Fruit fly (Drosophila melanogaster) whole organism, wandering third instar larva: ENCODE results near the gene Ide.
A peak's percentile ranks its signal among the peaks of the same experiment; 100 is the strongest.

ENCODE experiments used
- Hnf4 ChIP-seq: fragments of 200-800 bp; sonication (Bioruptor generic); optimal IDR thresholded peaks from 2 replicates; lab custom pipeline; 2016; ENCODE audit warnings: missing biosample characterization, mild to moderate bottlenecking, missing genetic modification characterization
- Sp1 ChIP-seq: fragments of 200-800 bp; sonication (Bioruptor generic); optimal IDR thresholded peaks from 3 replicates; lab custom pipeline; 2019; ENCODE audit warnings: missing biosample characterization, mild to moderate bottlenecking, missing genetic modification characterization, moderate library complexity
- dsf ChIP-seq: sonication (Bioruptor generic); optimal IDR thresholded peaks from 2 replicates; lab custom pipeline; 2016; ENCODE audit warnings: missing biosample characterization, missing genetic modification characterization, borderline replicate concordance
- fru ChIP-seq: fragments of 200-800 bp; sonication (Bioruptor generic); optimal IDR thresholded peaks from 3 replicates; lab custom pipeline; 2016; ENCODE audit warnings: missing biosample characterization, mild to moderate bottlenecking, missing genetic modification characterization
- pan ChIP-seq: fragments of >200 bp; optimal IDR thresholded peaks from 2 replicates; lab custom pipeline; 2017
- usp ChIP-seq: fragments of >200 bp; optimal IDR thresholded peaks from 2 replicates; lab custom pipeline; 2017; ENCODE audit warnings: missing biosample characterization, missing genetic modification characterization

dm6 chr3L:20395257-20395909 is 19.7 kb upstream of the Ide start:
- TF ChIP-seq Sp1 (GFP tag; lab: Kevin White, UChicago), result peak; percentile 46
- peak; percentile 68 for TF ChIP-seq fru
- peak; percentile 30 for TF ChIP-seq Hnf4 (GFP tag; lab: Kevin White, UChicago)
- TF ChIP-seq dsf (GFP tag; lab: Kevin White, UChicago), result no peak
- TF ChIP-seq pan (lab: Kevin White, UChicago), result no peak
- no peak for TF ChIP-seq usp (GFP tag; lab: Kevin White, UChicago)
